Worm (Caenorhabditis elegans): ENCODE results near the gene C38H2.2.

ce11 chrIII:10339949-10340348 is 41.6 kb upstream of the C38H2.2 start:
- no peak for TF ChIP-seq nhr-28 (tag; optimal IDR thresholded peaks at IDR 0.05)
- no peak for TF ChIP-seq nhr-237 (tag; optimal IDR thresholded peaks at IDR 0.05)
- TF ChIP-seq elt-3 (tag; optimal IDR thresholded peaks at IDR 0.05), result no peak
- TF ChIP-seq ceh-9 (tag; optimal IDR thresholded peaks at IDR 0.05), result no peak
- no peak for TF ChIP-seq pha-4 (tag; optimal IDR thresholded peaks at IDR 0.05)
- no peak for TF ChIP-seq ceh-16 (tag; optimal IDR thresholded peaks at IDR 0.05)
- TF ChIP-seq unc-62 (GFP tag; optimal IDR thresholded peaks at IDR 0.05), result no peak
- no peak for TF ChIP-seq ZK546.5 (tag; optimal IDR thresholded peaks at IDR 0.05)

Data from whole organism, L3 larva.